Worm (Caenorhabditis elegans) whole organism, L4/young adult: ENCODE data around the gene cest-2.2.

Experiments used
- dao-5 ChIP-seq: sonication (generic microtip); optimal IDR thresholded peaks from 2 replicates; lab custom pipeline; 2016; ENCODE audit warnings: missing genotype, missing genetic modification characterization, moderate library complexity, missing compliant biosample characterization
- him-1 ChIP-seq: sonication (generic microtip); optimal IDR thresholded peaks from 2 replicates; lab custom pipeline; 2016; ENCODE audit warnings: missing genotype, missing genetic modification reagents, missing genetic modification characterization, missing compliant biosample characterization

DNA sequence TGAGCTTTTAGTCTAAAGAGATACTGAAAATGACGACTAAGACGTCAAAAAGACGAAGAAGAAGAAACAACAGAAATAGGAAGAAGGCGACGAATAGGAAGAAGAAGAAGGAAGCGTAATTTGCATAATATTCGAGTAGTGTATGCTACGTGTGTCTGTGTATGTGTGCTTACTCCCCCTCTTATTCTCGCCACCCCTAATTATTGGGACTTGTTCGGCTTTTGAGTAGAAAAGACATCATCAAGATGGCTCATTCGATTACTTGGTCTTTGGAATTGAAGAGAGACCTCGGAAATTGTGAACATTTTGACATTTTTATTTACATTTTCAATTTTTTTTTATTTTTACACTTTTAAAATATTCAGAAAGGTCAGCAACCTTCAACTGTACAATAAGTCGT is 44.9 kb downstream of the cest-2.2 start:
- no peak for TF ChIP-seq him-1 (tag; lab: Kevin White, UChicago)
- no peak for TF ChIP-seq dao-5 (tag; lab: Kevin White, UChicago)
